Worm (Caenorhabditis elegans) whole organism, early embryonic: ENCODE data around the gene pqn-32.
"Not testable (repeated sequence)": the region's sequence is repeated elsewhere in the genome, so short reads cannot be mapped to it uniquely, and the experiment has no call there.

Experiments
- B0310.2 ChIP-seq: sonication (generic microtip); optimal IDR thresholded peaks from 2 replicates; lab custom pipeline; 2016; ENCODE audit warnings: mild to moderate bottlenecking, missing genetic modification characterization, missing compliant biosample characterization
- F13C5.2 ChIP-seq: sonication (generic microtip); optimal IDR thresholded peaks from 2 replicates; lab custom pipeline; 2017; ENCODE audit warnings: mild to moderate bottlenecking, missing genetic modification characterization, inconsistent platforms, missing compliant biosample characterization
- aly-1 ChIP-seq: sonication (generic microtip); optimal IDR thresholded peaks from 2 replicates; lab custom pipeline; 2016; ENCODE audit warnings: missing genetic modification characterization, missing compliant biosample characterization
- ama-1 ChIP-seq: fragments of 150-350 bp; optimal IDR thresholded peaks from 2 replicates; lab custom pipeline; 2014
- ceh-13 ChIP-seq: fragments of 200-800 bp; sonication (Bioruptor generic); optimal IDR thresholded peaks from 2 replicates; lab custom pipeline; 2018; ENCODE audit warnings: mild to moderate bottlenecking, missing genetic modification characterization, missing compliant biosample characterization
- ceh-36 ChIP-seq: sonication (generic microtip); optimal IDR thresholded peaks from 2 replicates; lab custom pipeline; 2016; ENCODE audit warnings: missing genetic modification characterization, inconsistent platforms, missing compliant biosample characterization
- ets-7 ChIP-seq: sonication (generic microtip); optimal IDR thresholded peaks from 2 replicates; lab custom pipeline; 2016; ENCODE audit warnings: missing genotype, missing genetic modification characterization, missing compliant biosample characterization
- flt-1 ChIP-seq: fragments of 200-800 bp; sonication (Bioruptor generic); IDR thresholded peaks from 2 replicates; pipeline ENCODE4 v1.3.6; 2022; ENCODE audit warnings: missing genetic modification characterization, missing compliant biosample characterization
- hmbx-1 ChIP-seq: sonication (generic microtip); optimal IDR thresholded peaks from 2 replicates; lab custom pipeline; 2016; ENCODE audit warnings: mild to moderate bottlenecking, missing genetic modification characterization, missing compliant biosample characterization
- hmg-4 ChIP-seq: fragments of 200-800 bp; sonication (Bioruptor generic); optimal IDR thresholded peaks from 2 replicates; lab custom pipeline; 2018; ENCODE audit warnings: mild to moderate bottlenecking, missing genetic modification characterization, missing compliant biosample characterization
- hnd-1 ChIP-seq: sonication (generic microtip); optimal IDR thresholded peaks from 2 replicates; lab custom pipeline; 2016; ENCODE audit warnings: missing genetic modification characterization, missing compliant biosample characterization
- pes-1 ChIP-seq: fragments of 200-800 bp; sonication (Bioruptor generic); IDR thresholded peaks from 2 replicates; pipeline ENCODE4 v1.3.6; 2022; ENCODE audit warnings: missing genetic modification reagents, missing genetic modification characterization, missing compliant biosample characterization
- scrt-1 ChIP-seq: fragments of 200-800 bp; sonication (Bioruptor generic); IDR thresholded peaks from 2 replicates; pipeline ENCODE4 v1.3.6; 2022; ENCODE audit warnings: missing genetic modification characterization, missing compliant biosample characterization
- sea-1 ChIP-seq: fragments of 200-800 bp; sonication (Bioruptor generic); conservative IDR thresholded peaks from 2 replicates; pipeline ENCODE4 v1.3.6; 2022; ENCODE audit warnings: missing genetic modification characterization, missing compliant biosample characterization
- tbx-11 ChIP-seq: fragments of 200-800 bp; sonication (Bioruptor generic); IDR thresholded peaks from 2 replicates; pipeline ENCODE4 v1.3.6; 2022; ENCODE audit warnings: missing genetic modification characterization, missing compliant biosample characterization
- tbx-37 ChIP-seq: fragments of 200-800 bp; sonication (Bioruptor generic); conservative IDR thresholded peaks from 2 replicates; pipeline ENCODE4 v1.3.6; 2022; ENCODE audit warnings: missing genetic modification reagents, missing genetic modification characterization, missing compliant biosample characterization
- tra-4 ChIP-seq: sonication (generic microtip); optimal IDR thresholded peaks from 2 replicates; lab custom pipeline; 2017; ENCODE audit warnings: missing genetic modification characterization, missing compliant biosample characterization

The pqn-32 gene

ce11 chrII:13077746-13078145 lies 30.1 kb upstream of the pqn-32 start:
- no peak for TF ChIP-seq pes-1 (GFP tag; lab: Robert Waterston, UW)
- TF ChIP-seq ceh-13: no peak
- no peak for TF ChIP-seq F13C5.2
- no peak for TF ChIP-seq tbx-37 (GFP tag; lab: Robert Waterston, UW)
- TF ChIP-seq ceh-36 (tag; lab: Kevin White, UChicago): no peak
- TF ChIP-seq hmbx-1 (tag; lab: Kevin White, UChicago): no peak
- no peak for TF ChIP-seq ets-7 (tag; lab: Kevin White, UChicago)
- TF ChIP-seq hnd-1: no peak
- TF ChIP-seq aly-1 (tag; lab: Kevin White, UChicago): no peak
- no peak for TF ChIP-seq tbx-11
- TF ChIP-seq B0310.2: no peak
- TF ChIP-seq hmg-4 (GFP tag; lab: Kevin White, UChicago): no peak
- TF ChIP-seq flt-1 (GFP tag; lab: Robert Waterston, UW): no peak
- no peak for TF ChIP-seq scrt-1 (GFP tag; lab: Robert Waterston, UW)
- TF ChIP-seq sea-1 (GFP tag; lab: Robert Waterston, UW): no peak
- no peak for TF ChIP-seq tra-4 (tag; lab: Kevin White, UChicago)
- no peak for TF ChIP-seq ama-1 (lab: Kevin White, UChicago)

- TF ChIP-seq tra-4 (tag; lab: Kevin White, UChicago) (no peak), ceh-36 (tag; lab: Kevin White, UChicago) (no peak), hnd-1 (no peak), ama-1 (lab: Kevin White, UChicago) (no peak), ets-7 (tag; lab: Kevin White, UChicago) (no peak)
These were observed 28.9 kb upstream of the pqn-32 start, which contains the start of gene F42G4.6 for ce11 chrII:13078848-13079428. Gene F42G4.6 (plus strand): TSS chrII:13079378.

ce11 chrII:13080607-13081006 lies 27.2 kb upstream of the pqn-32 start, which contains the start of gene Y81G3A.2:
Gene Y81G3A.2 (plus strand): TSS chrII:13080907.
- not testable (repeated sequence) for TF ChIP-seq hmg-4 (GFP tag; lab: Kevin White, UChicago); tbx-11; B0310.2

- TF ChIP-seq aly-1 (tag; lab: Kevin White, UChicago); tbx-37 (GFP tag; lab: Robert Waterston, UW); sea-1 (GFP tag; lab: Robert Waterston, UW): not testable (repeated sequence)
These were observed 25.4 kb upstream of the pqn-32 start, which contains the start of gene Y81G3A.6 for ce11 chrII:13082403-13082802. Gene Y81G3A.6 (minus strand): TSS chrII:13082503.

ce11 chrII:13083752-13084214 lies 24.0 kb upstream of the pqn-32 start, which contains the start of the genes Y81G3A.1 and gcn-2:
Gene Y81G3A.1 (minus strand): TSS chrII:13083926.
Gene gcn-2 (plus strand): TSS chrII:13084164.
- peak; percentile 38 for TF ChIP-seq F13C5.2
- no peak for TF ChIP-seq B0310.2

ce11 chrII:13085951-13086350 lies 21.9 kb upstream of the pqn-32 start:
- TF ChIP-seq hmbx-1 (tag; lab: Kevin White, UChicago) (no peak), F13C5.2 (no peak), tbx-11 (no peak), ama-1 (lab: Kevin White, UChicago) (no peak), ets-7 (tag; lab: Kevin White, UChicago) (no peak), ceh-36 (tag; lab: Kevin White, UChicago) (no peak), B0310.2 (no peak), tra-4 (tag; lab: Kevin White, UChicago) (no peak), aly-1 (tag; lab: Kevin White, UChicago) (no peak), scrt-1 (GFP tag; lab: Robert Waterston, UW) (no peak), flt-1 (GFP tag; lab: Robert Waterston, UW) (no peak), hmg-4 (GFP tag; lab: Kevin White, UChicago) (no peak), hnd-1 (no peak), tbx-37 (GFP tag; lab: Robert Waterston, UW) (no peak), sea-1 (GFP tag; lab: Robert Waterston, UW) (no peak), ceh-13 (no peak)

ce11 chrII:13091123-13091522 lies 16.7 kb upstream of the pqn-32 start, which contains the start of gene Y81G3A.4:
Gene Y81G3A.4 (plus strand): TSS chrII:13091423.
- TF ChIP-seq aly-1 (tag; lab: Kevin White, UChicago): no peak
- TF ChIP-seq flt-1 (GFP tag; lab: Robert Waterston, UW): no peak

ce11 chrII:13091857-13092256 lies 16.0 kb upstream of the pqn-32 start:
- TF ChIP-seq hmbx-1 (tag; lab: Kevin White, UChicago) (no peak), ama-1 (lab: Kevin White, UChicago) (no peak), flt-1 (GFP tag; lab: Robert Waterston, UW) (no peak), pes-1 (GFP tag; lab: Robert Waterston, UW) (no peak), scrt-1 (GFP tag; lab: Robert Waterston, UW) (no peak), ceh-13 (no peak), F13C5.2 (no peak), tra-4 (tag; lab: Kevin White, UChicago) (no peak), tbx-37 (GFP tag; lab: Robert Waterston, UW) (no peak), sea-1 (GFP tag; lab: Robert Waterston, UW) (no peak), ets-7 (tag; lab: Kevin White, UChicago) (no peak), ceh-36 (tag; lab: Kevin White, UChicago) (no peak), tbx-11 (no peak), hnd-1 (no peak)
